Worm (Caenorhabditis elegans) whole organism, midembryonic: ENCODE results near the gene acdh-8.

Experiments
- cog-1 ChIP-seq: sonication (generic microtip); optimal IDR thresholded peaks from 2 replicates; lab custom pipeline; 2016; ENCODE audit warnings: missing genetic modification characterization, missing compliant biosample characterization
- flt-1 ChIP-seq: fragments of 200-800 bp; sonication (Bioruptor generic); IDR thresholded peaks from 2 replicates; pipeline ENCODE4 v1.3.6; 2022; ENCODE audit warnings: missing genetic modification characterization, missing compliant biosample characterization
- klf-2 ChIP-seq: fragments of 200-800 bp; sonication (Bioruptor generic); conservative IDR thresholded peaks from 2 replicates; pipeline ENCODE4 v1.3.6; 2022; ENCODE audit warnings: missing genetic modification reagents, missing genetic modification characterization, missing compliant biosample characterization
- med-1 ChIP-seq: sonication (generic microtip); optimal IDR thresholded peaks from 2 replicates; lab custom pipeline; 2017; ENCODE audit warnings: missing genetic modification characterization, mild to moderate bottlenecking, missing compliant biosample characterization, antibody characterized with exemption, missing genetic modification reagents; ENCODE audit not compliant: insufficient read depth
- tab-1 ChIP-seq: fragments of 200-800 bp; sonication (Bioruptor generic); IDR thresholded peaks from 2 replicates; pipeline ENCODE4 v1.3.6; 2022; ENCODE audit warnings: missing genetic modification characterization, missing compliant biosample characterization
- ztf-29 ChIP-seq: fragments of 200-800 bp; sonication (Bioruptor generic); IDR thresholded peaks from 2 replicates; pipeline ENCODE4 v1.3.6; 2022; ENCODE audit warnings: missing genetic modification reagents, missing genetic modification characterization, missing compliant biosample characterization

ce11 chrII:5836153-5836719 is 41.9 kb downstream of the acdh-8 start, which contains the start of gene fzo-1:
- no peak for TF ChIP-seq flt-1 (GFP tag; lab: Robert Waterston, UW)
- no peak for TF ChIP-seq tab-1 (GFP tag; lab: Robert Waterston, UW)
- no peak for TF ChIP-seq med-1 (GFP tag; lab: Kevin White, UChicago)
- no peak for TF ChIP-seq ztf-29
- 0 out of 2 replicates have a peak, but pooled peaks have one; percentile 14 for TF ChIP-seq klf-2 (GFP tag; lab: Robert Waterston, UW)
- peak; percentile 83 for TF ChIP-seq cog-1
